Worm (Caenorhabditis elegans): Measurements from ENCODE around the gene F17C8.9.

DNA sequence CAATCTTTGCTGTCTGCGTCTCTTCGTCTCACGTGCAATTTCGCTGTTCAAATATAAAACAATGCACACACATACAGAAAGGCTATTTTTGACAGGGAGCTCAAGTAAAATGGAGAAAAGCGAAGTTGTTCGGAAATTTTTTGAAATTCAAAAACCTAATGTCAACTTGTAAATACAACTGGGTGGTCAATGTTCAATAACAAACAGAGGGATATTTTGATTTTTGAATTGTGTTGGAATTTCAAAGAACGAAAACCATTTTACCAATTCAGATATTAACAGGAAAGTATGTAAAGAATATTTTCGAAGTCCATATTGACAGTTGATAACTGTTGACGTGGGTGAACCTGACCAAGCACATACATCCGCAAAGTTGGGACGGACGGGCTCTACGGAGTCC, 45.8 kb upstream of the F17C8.9 start, which contains the start of gene tag-243:
- TF ChIP-seq lin-15B (tag; optimal IDR thresholded peaks at IDR 0.05) (no peak), tbx-2 (tag; optimal IDR thresholded peaks at IDR 0.05) (no peak), nhr-76 (tag; optimal IDR thresholded peaks at IDR 0.05) (no peak), nhr-90 (tag; optimal IDR thresholded peaks at IDR 0.05; ENCODE audit: poor library complexity) (no peak), C04F5.9 (tag; optimal IDR thresholded peaks at IDR 0.05) (no peak), F16B12.6 (tag; optimal IDR thresholded peaks at IDR 0.05) (no peak), ets-5 (GFP tag; IDR thresholded peaks at IDR 0.05) (no peak), pag-3 (tag; optimal IDR thresholded peaks at IDR 0.05; ENCODE audit: borderline replicate concordance, insufficient read depth) (no peak), lin-13 (GFP tag; optimal IDR thresholded peaks at IDR 0.05) (no peak), nhr-12 (tag; optimal IDR thresholded peaks at IDR 0.05) (no peak), skn-1 (tag; optimal IDR thresholded peaks at IDR 0.05) (no peak), elt-2 (tag; optimal IDR thresholded peaks at IDR 0.05) (no peak), nhr-11 (tag; optimal IDR thresholded peaks at IDR 0.05) (no peak), ama-1 (optimal IDR thresholded peaks at IDR 0.05) (no peak)
